Worm (Caenorhabditis elegans) whole organism, late embryonic: Measurements from ENCODE around the gene T25G12.13.

Source experiments
- C08G9.2 ChIP-seq: sonication (generic microtip); optimal IDR thresholded peaks from 2 replicates; lab custom pipeline; 2016; ENCODE audit warnings: mild to moderate bottlenecking, missing genetic modification characterization, moderate library complexity, missing compliant biosample characterization
- C38D4.7 ChIP-seq: fragments of 200-800 bp; sonication (Bioruptor generic); optimal IDR thresholded peaks from 2 replicates; lab custom pipeline; 2018; ENCODE audit warnings: mild to moderate bottlenecking, missing genetic modification characterization, moderate library complexity, missing compliant biosample characterization
- F13H6.1 ChIP-seq: sonication (generic microtip); optimal IDR thresholded peaks from 2 replicates; lab custom pipeline; 2016; ENCODE audit warnings: missing genetic modification characterization, missing compliant biosample characterization
- K02D7.2 ChIP-seq: sonication (generic microtip); optimal IDR thresholded peaks from 2 replicates; lab custom pipeline; 2017; ENCODE audit warnings: mild to moderate bottlenecking, missing genetic modification characterization, missing compliant biosample characterization
- K09A11.1 ChIP-seq: sonication (generic microtip); optimal IDR thresholded peaks from 2 replicates; lab custom pipeline; 2017; ENCODE audit warnings: antibody characterized with exemption, mild to moderate bottlenecking, missing genetic modification characterization, missing compliant biosample characterization; ENCODE audit not compliant: insufficient read depth
- ahr-1 ChIP-seq: sonication (generic microtip); optimal IDR thresholded peaks from 2 replicates; lab custom pipeline; 2016; ENCODE audit warnings: missing genetic modification characterization, missing compliant biosample characterization
- ama-1 ChIP-seq: fragments of 150-350 bp; optimal IDR thresholded peaks from 2 replicates; lab custom pipeline; 2014
- ceh-18 ChIP-seq: sonication (generic microtip); optimal IDR thresholded peaks from 2 replicates; lab custom pipeline; 2016; ENCODE audit warnings: missing genetic modification characterization, missing compliant biosample characterization
- ceh-19 ChIP-seq: fragments of 200-800 bp; sonication (Bioruptor generic); optimal IDR thresholded peaks from 2 replicates; lab custom pipeline; 2018; ENCODE audit warnings: mild to moderate bottlenecking, missing genetic modification characterization, missing compliant biosample characterization
- ceh-2 ChIP-seq: sonication (generic microtip); optimal IDR thresholded peaks from 2 replicates; lab custom pipeline; 2016; ENCODE audit warnings: missing genotype, missing genetic modification characterization, missing compliant biosample characterization
- ceh-34 ChIP-seq: sonication (generic microtip); optimal IDR thresholded peaks from 2 replicates; lab custom pipeline; 2016; ENCODE audit warnings: mild to moderate bottlenecking, missing genetic modification characterization, missing compliant biosample characterization
- ceh-48 ChIP-seq: sonication (generic microtip); optimal IDR thresholded peaks from 2 replicates; lab custom pipeline; 2016; ENCODE audit warnings: missing genetic modification characterization, inconsistent platforms, missing compliant biosample characterization
- ceh-9 ChIP-seq: sonication (generic microtip); optimal IDR thresholded peaks from 2 replicates; lab custom pipeline; 2016; ENCODE audit warnings: mild to moderate bottlenecking, missing genetic modification characterization, inconsistent platforms, missing compliant biosample characterization
- che-1 ChIP-seq: sonication (generic microtip); optimal IDR thresholded peaks from 2 replicates; lab custom pipeline; 2016; ENCODE audit warnings: mild to moderate bottlenecking, missing genetic modification characterization, missing compliant biosample characterization
- dve-1 ChIP-seq: sonication (generic microtip); optimal IDR thresholded peaks from 2 replicates; lab custom pipeline; 2017; ENCODE audit warnings: antibody characterized with exemption, mild to moderate bottlenecking, missing genetic modification characterization, missing compliant biosample characterization
- elt-2 ChIP-seq: sonication (generic microtip); optimal IDR thresholded peaks from 2 replicates; lab custom pipeline; 2016; ENCODE audit warnings: missing genetic modification reagents, missing genetic modification characterization, missing compliant biosample characterization
- elt-4 ChIP-seq: sonication (generic microtip); optimal IDR thresholded peaks from 2 replicates; lab custom pipeline; 2016; ENCODE audit warnings: missing genetic modification characterization, missing compliant biosample characterization
- eyg-1 ChIP-seq: sonication (generic microtip); optimal IDR thresholded peaks from 2 replicates; lab custom pipeline; 2016; ENCODE audit warnings: missing genotype, missing genetic modification characterization, missing compliant biosample characterization
- fkh-10 ChIP-seq: fragments of 150-350 bp; optimal IDR thresholded peaks from 2 replicates; lab custom pipeline; 2014; ENCODE audit warnings: missing biosample characterization, missing genetic modification reagents, missing genetic modification characterization
- hlh-13 ChIP-seq: fragments of 200-800 bp; sonication (Bioruptor generic); optimal IDR thresholded peaks from 2 replicates; lab custom pipeline; 2018; ENCODE audit warnings: mild to moderate bottlenecking, missing genetic modification characterization, missing compliant biosample characterization
- hlh-8 ChIP-seq: sonication (generic microtip); optimal IDR thresholded peaks from 2 replicates; lab custom pipeline; 2016; ENCODE audit warnings: missing genotype, missing genetic modification characterization, missing compliant biosample characterization
- lim-6 ChIP-seq: sonication (generic microtip); optimal IDR thresholded peaks from 2 replicates; lab custom pipeline; 2016; ENCODE audit warnings: missing genetic modification characterization, missing compliant biosample characterization
- mec-3 ChIP-seq: sonication (generic microtip); optimal IDR thresholded peaks from 2 replicates; lab custom pipeline; 2016; ENCODE audit warnings: borderline replicate concordance, missing genetic modification characterization, missing compliant biosample characterization
- nfya-1 ChIP-seq: sonication (generic microtip); optimal IDR thresholded peaks from 2 replicates; lab custom pipeline; 2017; ENCODE audit warnings: missing genetic modification characterization, mild to moderate bottlenecking, missing compliant biosample characterization, antibody characterized with exemption, moderate library complexity
- nhr-11 ChIP-seq: fragments of 150-350 bp; optimal IDR thresholded peaks from 2 replicates; lab custom pipeline; 2014; ENCODE audit warnings: missing biosample characterization, missing genetic modification characterization
- npax-4 ChIP-seq: sonication (generic microtip); optimal IDR thresholded peaks from 2 replicates; lab custom pipeline; 2016; ENCODE audit warnings: missing genetic modification characterization, missing compliant biosample characterization
- pag-3 ChIP-seq: sonication (generic microtip); optimal IDR thresholded peaks from 2 replicates; lab custom pipeline; 2016; ENCODE audit warnings: missing compliant biosample characterization, missing genetic modification characterization, borderline replicate concordance
- pat-9 ChIP-seq: fragments of 200-800 bp; sonication (Bioruptor generic); optimal IDR thresholded peaks from 2 replicates; lab custom pipeline; 2018; ENCODE audit warnings: mild to moderate bottlenecking, missing genetic modification characterization, moderate library complexity, missing compliant biosample characterization
- pha-4 ChIP-seq: fragments of 150-350 bp; optimal IDR thresholded peaks from 2 replicates; lab custom pipeline; 2018; ENCODE audit warnings: missing biosample characterization, missing genetic modification reagents, missing genetic modification characterization
- pqm-1 ChIP-seq: sonication (generic microtip); optimal IDR thresholded peaks from 2 replicates; lab custom pipeline; 2016; ENCODE audit warnings: missing genetic modification characterization, missing compliant biosample characterization
- pros-1 ChIP-seq: fragments of 150-350 bp; optimal IDR thresholded peaks from 2 replicates; lab custom pipeline; 2014; ENCODE audit warnings: missing biosample characterization, missing genetic modification reagents, missing genetic modification characterization
- ref-2 ChIP-seq: sonication (generic microtip); optimal IDR thresholded peaks from 2 replicates; lab custom pipeline; 2016; ENCODE audit warnings: missing genetic modification characterization, missing compliant biosample characterization
- rnt-1 ChIP-seq: sonication (generic microtip); optimal IDR thresholded peaks from 2 replicates; lab custom pipeline; 2016; ENCODE audit warnings: missing genetic modification characterization, missing compliant biosample characterization
- sox-2 ChIP-seq: fragments of 200-800 bp; sonication (Bioruptor generic); IDR thresholded peaks from 2 replicates; pipeline ENCODE4 v1.3.6; 2022; ENCODE audit warnings: missing genetic modification reagents, missing genetic modification characterization, missing compliant biosample characterization
- sox-4 ChIP-seq: sonication (generic microtip); optimal IDR thresholded peaks from 2 replicates; lab custom pipeline; 2017; ENCODE audit warnings: mild to moderate bottlenecking, missing genetic modification characterization, inconsistent platforms, missing compliant biosample characterization
- syd-9 ChIP-seq: sonication (generic microtip); optimal IDR thresholded peaks from 2 replicates; lab custom pipeline; 2016; ENCODE audit warnings: mild to moderate bottlenecking, missing genetic modification characterization, moderate library complexity, missing compliant biosample characterization
- tbx-2 ChIP-seq: sonication (generic microtip); optimal IDR thresholded peaks from 2 replicates; lab custom pipeline; 2016; ENCODE audit warnings: missing genetic modification characterization, missing compliant biosample characterization
- tbx-7 ChIP-seq: sonication (generic microtip); optimal IDR thresholded peaks from 2 replicates; lab custom pipeline; 2016; ENCODE audit warnings: missing genotype, missing genetic modification characterization, missing compliant biosample characterization
- ttx-3 ChIP-seq: sonication (generic microtip); optimal IDR thresholded peaks from 2 replicates; lab custom pipeline; 2016; ENCODE audit warnings: missing genetic modification reagents, missing genetic modification characterization, missing compliant biosample characterization
- unc-3 ChIP-seq, 2 experiments: fragments of 200-800 bp in 1 of 2; sonication (Bioruptor generic) in 1 of 2; sonication (generic microtip) in 1 of 2; conservative IDR thresholded peaks in 1 of 2; optimal IDR thresholded peaks in 1 of 2; 2 replicates each; pipeline versions ENCODE4 v1.3.6 to Lab custom; 2016 to 2022; ENCODE audit warnings: missing compliant biosample characterization in 2 of 2, missing genetic modification characterization in 2 of 2, missing genetic modification reagents in 1 of 2
- unc-42 ChIP-seq: sonication (generic microtip); optimal IDR thresholded peaks from 2 replicates; lab custom pipeline; 2016; ENCODE audit warnings: missing genotype, missing genetic modification characterization, missing compliant biosample characterization
- unc-55 ChIP-seq: sonication (generic microtip); optimal IDR thresholded peaks from 2 replicates; lab custom pipeline; 2017; ENCODE audit warnings: missing biosample characterization, missing genetic modification reagents, missing genetic modification characterization
- zip-5 ChIP-seq: sonication (generic microtip); optimal IDR thresholded peaks from 2 replicates; lab custom pipeline; 2016; ENCODE audit warnings: missing genetic modification characterization, missing compliant biosample characterization

Gene T25G12.13

DNA sequence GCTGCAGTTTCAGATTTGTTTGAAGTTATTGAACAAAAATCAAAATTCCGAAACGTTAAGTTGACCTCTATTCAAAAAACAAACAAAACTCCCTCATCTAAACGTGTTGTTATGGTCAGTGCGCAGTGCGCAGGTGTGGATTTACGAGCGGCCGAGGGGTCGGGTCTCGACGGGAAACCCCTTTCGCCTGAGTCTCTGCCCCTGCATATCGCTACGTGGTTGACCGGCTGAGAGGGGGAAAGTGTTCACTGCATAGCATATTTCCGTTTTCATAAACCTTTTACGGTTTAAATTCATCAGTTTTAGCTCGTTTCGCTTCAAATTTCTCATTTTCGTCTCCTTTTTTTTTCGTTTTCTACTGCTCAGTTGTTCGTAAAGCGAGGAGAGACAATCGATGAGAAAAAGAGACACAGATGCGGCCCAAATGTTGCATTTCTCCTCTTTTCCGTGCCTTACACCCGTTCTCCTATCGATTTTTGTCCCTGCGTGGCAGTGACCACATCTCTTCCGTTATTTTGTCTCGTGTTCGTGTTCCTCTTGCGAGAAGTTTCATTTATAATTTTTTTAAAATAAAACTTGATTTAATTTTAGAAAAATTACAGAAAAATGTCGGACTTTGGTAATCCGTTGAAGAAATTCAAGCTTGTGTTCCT lies 21.2 kb upstream of the T25G12.13 start, which contains the start of gene rab-6.2 (continued):
- no peak for TF ChIP-seq pros-1 (tag; lab: Kevin White, UChicago)
- no peak for TF ChIP-seq ttx-3 (tag; lab: Kevin White, UChicago)
- TF ChIP-seq tbx-7 (tag; lab: Kevin White, UChicago), result no peak
- no peak for TF ChIP-seq syd-9 (tag; lab: Kevin White, UChicago)
- no peak for TF ChIP-seq unc-55 (GFP tag; lab: Kevin White, UChicago)
- TF ChIP-seq ceh-18 (tag; lab: Kevin White, UChicago), result no peak
- TF ChIP-seq nhr-11 (tag; lab: Kevin White, UChicago), result no peak
- TF ChIP-seq ceh-9 (tag; lab: Kevin White, UChicago), result no peak
- peak; percentile 6 for TF ChIP-seq ref-2 (tag; lab: Kevin White, UChicago)
- no peak for TF ChIP-seq fkh-10 (GFP tag; lab: Kevin White, UChicago)
- no peak for TF ChIP-seq hlh-13 (GFP tag; lab: Kevin White, UChicago)
- TF ChIP-seq rnt-1 (tag; lab: Kevin White, UChicago), result no peak
- no peak for TF ChIP-seq che-1 (tag; lab: Kevin White, UChicago)
- TF ChIP-seq ceh-19 (GFP tag; lab: Kevin White, UChicago), result no peak
- TF ChIP-seq nfya-1, result peak; percentile 5
- no peak for TF ChIP-seq pqm-1 (tag; lab: Kevin White, UChicago)
- no peak for TF ChIP-seq mec-3 (tag; lab: Kevin White, UChicago)
- TF ChIP-seq tbx-2 (tag; lab: Kevin White, UChicago), result peak; percentile 30

DNA sequence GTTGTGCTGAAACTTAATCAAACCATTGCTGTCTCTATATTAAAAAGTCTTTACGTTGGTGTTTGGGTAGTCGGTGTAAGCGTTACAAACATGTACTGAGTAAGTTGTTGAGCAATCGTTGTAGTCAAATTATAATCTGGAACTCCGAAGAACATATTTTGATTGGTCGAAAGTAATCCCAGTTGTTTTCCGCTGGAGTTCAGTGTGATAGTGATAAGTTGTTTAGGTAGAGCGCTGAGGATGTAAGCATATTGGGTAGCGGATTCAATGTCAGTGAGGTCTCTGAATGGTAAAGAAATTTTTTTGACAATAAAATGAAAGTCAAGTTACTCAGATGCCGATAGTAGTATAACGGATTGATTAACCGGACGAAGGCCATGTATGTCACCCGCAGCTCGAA lies 15.8 kb upstream of the T25G12.13 start:
- TF ChIP-seq ama-1 (no peak), unc-3 (GFP tag; conservative IDR thresholded peaks at IDR 0.05; lab: Robert Waterston, UW) (no peak), unc-3 (tag; optimal IDR thresholded peaks at IDR 0.05; lab: Kevin White, UChicago) (no peak), C38D4.7 (GFP tag; lab: Kevin White, UChicago) (no peak), ceh-2 (tag; lab: Kevin White, UChicago) (no peak), hlh-8 (tag; lab: Kevin White, UChicago) (no peak), ceh-48 (tag; lab: Kevin White, UChicago) (no peak), npax-4 (tag; lab: Kevin White, UChicago) (no peak), K02D7.2 (tag; lab: Kevin White, UChicago) (no peak), ceh-19 (GFP tag; lab: Kevin White, UChicago) (no peak), sox-2 (GFP tag; lab: Robert Waterston, UW) (no peak), eyg-1 (tag; lab: Kevin White, UChicago) (no peak), tbx-7 (tag; lab: Kevin White, UChicago) (no peak), mec-3 (tag; lab: Kevin White, UChicago) (no peak), fkh-10 (GFP tag; lab: Kevin White, UChicago) (no peak), dve-1 (tag; lab: Kevin White, UChicago) (no peak), ceh-34 (tag; lab: Kevin White, UChicago) (no peak), sox-4 (tag; lab: Kevin White, UChicago) (no peak), pha-4 (tag; lab: Kevin White, UChicago) (no peak)
- TF ChIP-seq, all 69 proteins: peak for 0

DNA sequence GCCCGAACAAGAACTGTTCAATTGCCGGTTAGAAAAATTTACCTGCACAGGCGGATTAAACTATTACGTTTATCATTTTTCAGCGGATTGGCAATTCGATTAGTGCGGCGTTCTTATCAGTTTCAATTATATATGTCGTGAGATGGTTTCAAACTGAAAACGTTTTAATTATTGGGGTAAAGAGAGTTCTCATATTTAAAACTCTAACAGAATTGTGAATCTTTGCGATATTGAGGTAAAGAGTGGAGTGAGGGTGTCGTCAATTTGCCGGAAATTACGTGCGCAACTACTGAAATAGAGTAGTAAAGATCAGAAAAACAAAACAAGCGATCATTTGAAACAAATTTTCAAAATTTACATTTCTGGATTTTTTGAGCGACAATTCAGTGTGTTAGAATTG lies 13.0 kb upstream of the T25G12.13 start, which contains the start of gene T25G12.6:
Gene T25G12.6 (minus strand): TSS at position 101 of the 400 bp plus-strand sequence.
- TF ChIP-seq unc-42 (tag; lab: Kevin White, UChicago) (no peak), K09A11.1 (tag; lab: Kevin White, UChicago) (no peak), elt-2 (tag; lab: Kevin White, UChicago) (no peak), lim-6 (tag; lab: Kevin White, UChicago) (no peak), elt-4 (tag; lab: Kevin White, UChicago) (no peak), pat-9 (tag; lab: Kevin White, UChicago) (no peak), C08G9.2 (tag; lab: Kevin White, UChicago) (no peak), ceh-34 (tag; lab: Kevin White, UChicago) (no peak), ama-1 (no peak), pag-3 (tag; lab: Kevin White, UChicago) (no peak), ahr-1 (tag; lab: Kevin White, UChicago) (no peak), F13H6.1 (tag; lab: Kevin White, UChicago) (no peak), zip-5 (tag; lab: Kevin White, UChicago) (no peak), ceh-2 (tag; lab: Kevin White, UChicago) (no peak)
